Fruit fly (Drosophila melanogaster) whole organism, wandering third instar larva: ENCODE measurements around the gene sals.

Source experiments
- Hr83 ChIP-seq: fragments of 200-300 bp; sonication (Bioruptor generic); optimal IDR thresholded peaks from 2 replicates; lab custom pipeline; 2016; ENCODE audit warnings: missing biosample characterization, mild to moderate bottlenecking, missing genetic modification characterization, moderate library complexity; ENCODE audit not compliant: poor library complexity, severe bottlenecking
- OdsH ChIP-seq: fragments of 200-800 bp; sonication (Bioruptor generic); optimal IDR thresholded peaks from 2 replicates; lab custom pipeline; 2016; ENCODE audit warnings: missing biosample characterization, mild to moderate bottlenecking, missing genetic modification characterization
- brk ChIP-seq: fragments of 200-800 bp; sonication (Bioruptor generic); optimal IDR thresholded peaks from 2 replicates; lab custom pipeline; 2016; ENCODE audit warnings: missing biosample characterization, mild to moderate bottlenecking, missing genetic modification characterization
- foxo ChIP-seq, 2 experiments: fragments of 200-800 bp; sonication (Bioruptor generic); optimal IDR thresholded peaks; 2 replicates in 1 of 2; 3 replicates in 1 of 2; lab custom pipeline; 2016 to 2017; ENCODE audit warnings: missing biosample characterization in 2 of 2, missing genetic modification characterization in 2 of 2
- h ChIP-seq: fragments of 200-800 bp; sonication (Bioruptor generic); optimal IDR thresholded peaks from 3 replicates; lab custom pipeline; 2016; ENCODE audit warnings: missing biosample characterization, mild to moderate bottlenecking, missing genetic modification characterization
- lola ChIP-seq: fragments of >200 bp; optimal IDR thresholded peaks from 2 replicates; lab custom pipeline; 2017; ENCODE audit warnings: missing biosample characterization, missing genetic modification characterization
- pan ChIP-seq: fragments of >200 bp; optimal IDR thresholded peaks from 2 replicates; lab custom pipeline; 2017
- psq ChIP-seq: fragments of 200-800 bp; sonication (Bioruptor generic); optimal IDR thresholded peaks from 3 replicates; lab custom pipeline; 2017; ENCODE audit warnings: missing biosample characterization, mild to moderate bottlenecking, missing genetic modification characterization, moderate library complexity
- sage ChIP-seq: fragments of 200-800 bp; sonication (Bioruptor generic); optimal IDR thresholded peaks from 2 replicates; lab custom pipeline; 2016; ENCODE audit warnings: missing biosample characterization, mild to moderate bottlenecking, missing genetic modification characterization
- tai ChIP-seq: sonication (Bioruptor generic); optimal IDR thresholded peaks from 2 replicates; lab custom pipeline; 2016; ENCODE audit warnings: missing biosample characterization, missing genetic modification characterization
- woc ChIP-seq: sonication (Bioruptor generic); optimal IDR thresholded peaks from 2 replicates; lab custom pipeline; 2016; ENCODE audit warnings: missing biosample characterization, mild to moderate bottlenecking, missing genetic modification characterization

DNA sequence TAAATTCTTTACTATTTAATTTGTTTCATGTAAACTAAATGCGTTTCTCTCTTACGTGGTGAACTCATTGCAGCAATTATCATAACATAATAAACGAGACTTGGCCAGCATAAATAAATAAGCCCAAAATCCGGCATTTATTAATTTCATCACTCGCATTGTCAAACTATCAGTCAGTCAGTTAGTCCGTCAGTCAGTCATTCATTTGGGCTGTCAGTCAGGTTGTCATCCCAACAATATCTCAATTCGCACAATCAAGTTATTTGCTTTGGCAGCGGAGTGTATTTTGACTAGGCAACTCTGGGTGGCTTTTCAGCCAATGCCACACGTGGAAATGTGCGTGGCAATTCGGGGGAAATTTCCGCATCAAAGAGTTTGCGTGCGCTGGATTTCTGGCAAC, 16.2 kb upstream of the sals start:
- no peak for TF ChIP-seq sage (GFP tag; lab: Kevin White, UChicago)
- no peak for TF ChIP-seq foxo (GFP tag; optimal IDR thresholded peaks at IDR 0.05; lab: Kevin White, UChicago)
- TF ChIP-seq lola (GFP tag; lab: Kevin White, UChicago) = no peak
- no peak for TF ChIP-seq pan (lab: Kevin White, UChicago)
- no peak for TF ChIP-seq brk
- no peak for TF ChIP-seq tai (GFP tag; lab: Kevin White, UChicago)
- no peak for TF ChIP-seq Hr83 (GFP tag; lab: Kevin White, UChicago)
- TF ChIP-seq psq = no peak
- no peak for TF ChIP-seq OdsH (GFP tag; lab: Kevin White, UChicago)
- no peak for TF ChIP-seq woc (GFP tag; lab: Kevin White, UChicago)
- no peak for TF ChIP-seq h (GFP tag; lab: Kevin White, UChicago)
